Worm (Caenorhabditis elegans) whole organism, late embryonic: ENCODE measurements around the gene C18B2.5.
A peak's percentile ranks its signal among the peaks of the same experiment; 100 is the strongest.

Experiments
- C38D4.7 ChIP-seq: fragments of 200-800 bp; sonication (Bioruptor generic); optimal IDR thresholded peaks from 2 replicates; lab custom pipeline; 2018; ENCODE audit warnings: mild to moderate bottlenecking, missing genetic modification characterization, moderate library complexity, missing compliant biosample characterization
- K02D7.2 ChIP-seq: sonication (generic microtip); optimal IDR thresholded peaks from 2 replicates; lab custom pipeline; 2017; ENCODE audit warnings: mild to moderate bottlenecking, missing genetic modification characterization, missing compliant biosample characterization
- T23F11.4 ChIP-seq: fragments of 200-800 bp; sonication (Bioruptor generic); optimal IDR thresholded peaks from 2 replicates; lab custom pipeline; 2018; ENCODE audit warnings: mild to moderate bottlenecking, missing genetic modification characterization, missing compliant biosample characterization
- ama-1 ChIP-seq: fragments of 150-350 bp; optimal IDR thresholded peaks from 2 replicates; lab custom pipeline; 2014
- ceh-14 ChIP-seq: sonication (generic microtip); optimal IDR thresholded peaks from 2 replicates; lab custom pipeline; 2016; ENCODE audit warnings: missing genotype, missing genetic modification characterization, missing compliant biosample characterization
- ceh-19 ChIP-seq: fragments of 200-800 bp; sonication (Bioruptor generic); optimal IDR thresholded peaks from 2 replicates; lab custom pipeline; 2018; ENCODE audit warnings: mild to moderate bottlenecking, missing genetic modification characterization, missing compliant biosample characterization
- ceh-22 ChIP-seq: sonication (generic microtip); optimal IDR thresholded peaks from 2 replicates; lab custom pipeline; 2017; ENCODE audit warnings: missing biosample characterization, missing genetic modification characterization
- ceh-24 ChIP-seq: sonication (generic microtip); optimal IDR thresholded peaks from 2 replicates; lab custom pipeline; 2016; ENCODE audit warnings: mild to moderate bottlenecking, missing genetic modification characterization, missing compliant biosample characterization
- ceh-30 ChIP-seq: fragments of 150-350 bp; optimal IDR thresholded peaks from 2 replicates; lab custom pipeline; 2014; ENCODE audit warnings: missing biosample characterization, missing genetic modification characterization
- ceh-31 ChIP-seq: sonication (generic microtip); optimal IDR thresholded peaks from 2 replicates; lab custom pipeline; 2016; ENCODE audit warnings: missing genetic modification characterization, missing compliant biosample characterization
- ceh-9 ChIP-seq: sonication (generic microtip); optimal IDR thresholded peaks from 2 replicates; lab custom pipeline; 2016; ENCODE audit warnings: mild to moderate bottlenecking, missing genetic modification characterization, inconsistent platforms, missing compliant biosample characterization
- elt-2 ChIP-seq: sonication (generic microtip); optimal IDR thresholded peaks from 2 replicates; lab custom pipeline; 2016; ENCODE audit warnings: missing genetic modification reagents, missing genetic modification characterization, missing compliant biosample characterization
- ets-4 ChIP-seq: sonication (generic microtip); optimal IDR thresholded peaks from 2 replicates; lab custom pipeline; 2016; ENCODE audit warnings: missing genetic modification characterization, missing compliant biosample characterization
- eyg-1 ChIP-seq: sonication (generic microtip); optimal IDR thresholded peaks from 2 replicates; lab custom pipeline; 2016; ENCODE audit warnings: missing genotype, missing genetic modification characterization, missing compliant biosample characterization
- fkh-6 ChIP-seq: sonication (generic microtip); optimal IDR thresholded peaks from 2 replicates; lab custom pipeline; 2016; ENCODE audit warnings: missing genetic modification characterization, missing compliant biosample characterization
- gmeb-2 ChIP-seq: sonication (generic microtip); optimal IDR thresholded peaks from 2 replicates; lab custom pipeline; 2016; ENCODE audit warnings: missing genetic modification characterization, inconsistent platforms, missing compliant biosample characterization
- hlh-13 ChIP-seq: fragments of 200-800 bp; sonication (Bioruptor generic); optimal IDR thresholded peaks from 2 replicates; lab custom pipeline; 2018; ENCODE audit warnings: mild to moderate bottlenecking, missing genetic modification characterization, missing compliant biosample characterization
- hlh-30 ChIP-seq: sonication (generic microtip); optimal IDR thresholded peaks from 2 replicates; lab custom pipeline; 2017; ENCODE audit warnings: antibody characterized with exemption, missing genetic modification characterization, missing compliant biosample characterization; ENCODE audit not compliant: insufficient read depth
- hlh-6 ChIP-seq: sonication (generic microtip); optimal IDR thresholded peaks from 2 replicates; lab custom pipeline; 2016; ENCODE audit warnings: missing genotype, missing genetic modification characterization, missing compliant biosample characterization
- lim-6 ChIP-seq: sonication (generic microtip); optimal IDR thresholded peaks from 2 replicates; lab custom pipeline; 2016; ENCODE audit warnings: missing genetic modification characterization, missing compliant biosample characterization
- lin-11 ChIP-seq: fragments of 200-800 bp; sonication (Bioruptor generic); optimal IDR thresholded peaks from 2 replicates; lab custom pipeline; 2018; ENCODE audit warnings: mild to moderate bottlenecking, missing genetic modification characterization, missing compliant biosample characterization
- madf-2 ChIP-seq: sonication (generic microtip); optimal IDR thresholded peaks from 2 replicates; lab custom pipeline; 2017; ENCODE audit warnings: missing genetic modification characterization, missing compliant biosample characterization
- mec-3 ChIP-seq: sonication (generic microtip); optimal IDR thresholded peaks from 2 replicates; lab custom pipeline; 2016; ENCODE audit warnings: borderline replicate concordance, missing genetic modification characterization, missing compliant biosample characterization
- nhr-232 ChIP-seq: sonication (generic microtip); optimal IDR thresholded peaks from 2 replicates; lab custom pipeline; 2016; ENCODE audit warnings: missing genetic modification characterization, missing compliant biosample characterization
- npax-4 ChIP-seq: sonication (generic microtip); optimal IDR thresholded peaks from 2 replicates; lab custom pipeline; 2016; ENCODE audit warnings: missing genetic modification characterization, missing compliant biosample characterization
- pag-3 ChIP-seq: sonication (generic microtip); optimal IDR thresholded peaks from 2 replicates; lab custom pipeline; 2016; ENCODE audit warnings: missing compliant biosample characterization, missing genetic modification characterization, borderline replicate concordance
- pax-1 ChIP-seq: fragments of 150-350 bp; optimal IDR thresholded peaks from 2 replicates; lab custom pipeline; 2014; ENCODE audit warnings: missing biosample characterization, missing genetic modification characterization
- pha-4 ChIP-seq: fragments of 150-350 bp; optimal IDR thresholded peaks from 2 replicates; lab custom pipeline; 2018; ENCODE audit warnings: missing biosample characterization, missing genetic modification reagents, missing genetic modification characterization
- ref-2 ChIP-seq: sonication (generic microtip); optimal IDR thresholded peaks from 2 replicates; lab custom pipeline; 2016; ENCODE audit warnings: missing genetic modification characterization, missing compliant biosample characterization
- rnt-1 ChIP-seq: sonication (generic microtip); optimal IDR thresholded peaks from 2 replicates; lab custom pipeline; 2016; ENCODE audit warnings: missing genetic modification characterization, missing compliant biosample characterization
- syd-9 ChIP-seq: sonication (generic microtip); optimal IDR thresholded peaks from 2 replicates; lab custom pipeline; 2016; ENCODE audit warnings: mild to moderate bottlenecking, missing genetic modification characterization, moderate library complexity, missing compliant biosample characterization
- tbx-2 ChIP-seq: sonication (generic microtip); optimal IDR thresholded peaks from 2 replicates; lab custom pipeline; 2016; ENCODE audit warnings: missing genetic modification characterization, missing compliant biosample characterization
- tbx-7 ChIP-seq: sonication (generic microtip); optimal IDR thresholded peaks from 2 replicates; lab custom pipeline; 2016; ENCODE audit warnings: missing genotype, missing genetic modification characterization, missing compliant biosample characterization
- ttx-3 ChIP-seq: sonication (generic microtip); optimal IDR thresholded peaks from 2 replicates; lab custom pipeline; 2016; ENCODE audit warnings: missing genetic modification reagents, missing genetic modification characterization, missing compliant biosample characterization
- unc-3 ChIP-seq, 2 experiments: fragments of 200-800 bp in 1 of 2; sonication (Bioruptor generic) in 1 of 2; sonication (generic microtip) in 1 of 2; conservative IDR thresholded peaks in 1 of 2; optimal IDR thresholded peaks in 1 of 2; 2 replicates each; pipeline versions ENCODE4 v1.3.6 to Lab custom; 2016 to 2022; ENCODE audit warnings: missing compliant biosample characterization in 2 of 2, missing genetic modification characterization in 2 of 2, missing genetic modification reagents in 1 of 2
- unc-42 ChIP-seq: sonication (generic microtip); optimal IDR thresholded peaks from 2 replicates; lab custom pipeline; 2016; ENCODE audit warnings: missing genotype, missing genetic modification characterization, missing compliant biosample characterization
- unc-55 ChIP-seq: sonication (generic microtip); optimal IDR thresholded peaks from 2 replicates; lab custom pipeline; 2017; ENCODE audit warnings: missing biosample characterization, missing genetic modification reagents, missing genetic modification characterization
- ztf-16 ChIP-seq: sonication (generic microtip); optimal IDR thresholded peaks from 2 replicates; lab custom pipeline; 2017; ENCODE audit warnings: missing genetic modification characterization, missing compliant biosample characterization

Gene C18B2.5

DNA sequence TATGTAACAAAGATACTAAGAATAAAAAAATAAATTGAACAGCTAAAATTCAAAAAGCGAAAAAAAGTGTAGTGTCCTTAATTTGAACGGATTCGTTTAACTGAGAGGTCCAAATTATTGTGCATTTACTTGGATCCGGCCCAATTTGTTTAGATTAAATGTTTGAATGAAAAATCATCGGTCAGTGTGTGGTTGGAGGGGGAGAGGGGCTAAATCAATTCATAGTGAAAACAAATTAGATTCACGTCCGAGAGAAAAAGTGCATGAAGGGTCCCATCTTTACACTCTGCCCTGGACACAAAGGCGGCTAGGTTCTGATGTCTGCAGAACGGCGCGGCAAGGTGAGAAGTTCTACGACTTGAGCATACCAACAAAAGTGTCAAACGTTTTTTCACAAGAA is 8.0 kb upstream of the C18B2.5 start:
- TF ChIP-seq nhr-232 (tag; lab: Kevin White, UChicago) (no peak), unc-42 (tag; lab: Kevin White, UChicago) (peak; percentile 87)
- TF ChIP-seq, all 69 proteins: peak for 1

DNA sequence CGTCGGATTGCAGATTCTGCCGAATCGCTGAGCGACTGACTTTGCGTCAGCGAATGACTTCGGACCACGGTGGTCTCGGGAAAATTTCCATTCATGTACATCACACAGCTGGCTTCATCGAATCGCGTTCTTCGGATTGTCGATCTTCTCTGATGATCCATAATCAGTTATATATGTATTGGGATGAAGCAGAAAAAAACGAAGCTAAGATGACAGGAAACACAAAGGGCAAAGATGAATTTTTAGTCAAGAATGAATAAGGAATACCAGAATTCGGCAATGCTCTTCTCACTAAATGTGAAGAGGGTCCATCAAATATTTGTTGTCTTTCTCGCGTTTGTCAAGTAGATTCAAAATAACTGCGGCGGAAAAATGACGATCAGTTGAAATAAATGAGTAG is 6.3 kb upstream of the C18B2.5 start, which contains the start of gene del-9:
Gene del-9 (minus strand): TSS at position 101 of the 400 bp plus-strand sequence.
- no peak for TF ChIP-seq pha-4 (tag; lab: Kevin White, UChicago)
- TF ChIP-seq K02D7.2, result no peak
- TF ChIP-seq ttx-3, result no peak
- TF ChIP-seq lim-6, result no peak
- no peak for TF ChIP-seq lin-11 (tag; lab: Kevin White, UChicago)
- TF ChIP-seq unc-55, result no peak
- no peak for TF ChIP-seq syd-9 (tag; lab: Kevin White, UChicago)
- no peak for TF ChIP-seq gmeb-2 (tag; lab: Kevin White, UChicago)
- TF ChIP-seq mec-3 (tag; lab: Kevin White, UChicago), result no peak
- no peak for TF ChIP-seq C38D4.7 (GFP tag; lab: Kevin White, UChicago)
- no peak for TF ChIP-seq ceh-19
- TF ChIP-seq npax-4 (tag; lab: Kevin White, UChicago), result no peak
- TF ChIP-seq ama-1 (lab: Kevin White, UChicago), result no peak
- TF ChIP-seq ztf-16, result no peak
- TF ChIP-seq pax-1 (tag; lab: Kevin White, UChicago), result no peak
- TF ChIP-seq unc-3 (GFP tag; conservative IDR thresholded peaks at IDR 0.05; lab: Robert Waterston, UW), result no peak
- TF ChIP-seq unc-3 (tag; optimal IDR thresholded peaks at IDR 0.05; lab: Kevin White, UChicago), result no peak

DNA sequence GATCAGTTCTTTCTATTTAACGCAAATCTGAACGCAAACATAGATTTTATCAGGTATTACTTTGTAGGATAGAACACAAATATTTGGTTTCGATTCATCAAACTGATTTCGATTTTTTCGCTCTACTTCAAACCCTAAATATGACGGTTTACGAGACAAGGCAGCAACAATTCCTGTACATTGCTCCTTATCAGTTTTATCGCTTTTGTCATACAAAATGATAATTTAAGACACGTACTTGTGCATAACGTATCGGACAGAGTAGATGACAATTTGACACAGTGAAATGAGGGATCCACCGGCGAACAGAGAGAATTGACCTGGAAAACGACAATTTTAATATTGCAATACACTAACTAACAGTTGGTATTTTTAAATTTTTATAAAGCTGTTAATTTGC is 2.8 kb upstream of the C18B2.5 start:
- TF ChIP-seq elt-2 (tag; lab: Kevin White, UChicago), result peak; percentile 78
- TF ChIP-seq K02D7.2, result no peak

DNA sequence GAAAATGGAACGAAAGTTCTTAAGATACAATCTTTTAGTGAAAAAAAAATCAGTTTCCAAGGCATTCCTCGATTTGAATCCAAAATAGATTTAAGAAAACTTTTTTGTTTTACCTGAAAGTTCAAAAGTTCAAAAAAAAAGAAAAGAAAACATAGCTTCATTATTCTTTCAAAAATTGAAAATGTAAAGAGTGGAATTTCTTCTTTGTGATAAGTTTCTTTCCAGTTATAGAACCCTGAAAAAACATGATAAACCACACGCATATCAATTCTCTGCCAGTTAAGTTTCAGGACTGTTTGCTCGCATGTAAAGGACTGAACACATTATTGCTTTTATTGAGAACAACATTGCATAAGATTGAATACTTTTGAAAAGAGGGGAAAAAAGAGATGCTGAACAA is 848 bp upstream of the C18B2.5 start:
- TF ChIP-seq ttx-3 (no peak), ceh-31 (tag; lab: Kevin White, UChicago) (no peak), fkh-6 (tag; lab: Kevin White, UChicago) (no peak), T23F11.4 (GFP tag; lab: Kevin White, UChicago) (no peak), pag-3 (tag; lab: Kevin White, UChicago) (no peak), K02D7.2 (no peak), tbx-7 (tag; lab: Kevin White, UChicago) (no peak), gmeb-2 (tag; lab: Kevin White, UChicago) (no peak), ref-2 (tag; lab: Kevin White, UChicago) (no peak), madf-2 (tag; lab: Kevin White, UChicago) (no peak), hlh-13 (no peak), ets-4 (tag; lab: Kevin White, UChicago) (no peak), ceh-30 (no peak)

DNA sequence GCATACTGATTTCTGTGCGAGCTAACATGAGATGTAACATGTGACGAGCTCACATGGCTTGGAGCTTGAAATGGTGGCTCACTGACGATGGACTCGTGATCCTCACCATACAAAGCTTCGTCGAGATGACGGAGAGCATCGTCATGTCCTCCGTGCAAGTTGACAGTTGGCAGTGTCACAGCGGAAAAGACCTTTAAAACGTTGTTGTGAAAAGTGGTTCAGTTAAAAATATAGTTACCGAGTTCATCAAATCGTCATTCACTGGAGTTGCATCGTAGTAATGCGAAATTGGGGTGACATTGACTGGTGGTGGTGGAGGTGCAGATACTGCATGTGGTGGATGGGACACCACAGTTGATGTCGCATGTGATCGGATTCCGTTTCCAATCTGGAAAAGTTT is 450 bp downstream of the C18B2.5 start:
- TF ChIP-seq hlh-6 (no peak), T23F11.4 (GFP tag; lab: Kevin White, UChicago) (no peak), lim-6 (no peak), rnt-1 (tag; lab: Kevin White, UChicago) (no peak), ceh-9 (tag; lab: Kevin White, UChicago) (no peak), pha-4 (tag; lab: Kevin White, UChicago) (no peak), tbx-7 (tag; lab: Kevin White, UChicago) (no peak), ceh-14 (tag; lab: Kevin White, UChicago) (no peak), ceh-31 (tag; lab: Kevin White, UChicago) (no peak), ceh-22 (tag; lab: Kevin White, UChicago) (no peak), ceh-24 (no peak), unc-3 (GFP tag; conservative IDR thresholded peaks at IDR 0.05; lab: Robert Waterston, UW) (no peak), unc-3 (tag; optimal IDR thresholded peaks at IDR 0.05; lab: Kevin White, UChicago) (no peak), tbx-2 (tag; lab: Kevin White, UChicago) (no peak), hlh-30 (no peak), eyg-1 (tag; lab: Kevin White, UChicago) (no peak)
